Fruit fly (Drosophila melanogaster) whole organism, embryonic: ENCODE data around the gene CG2247.
A peak's percentile ranks its signal among the peaks of the same experiment; 100 is the strongest.

Experiments
- Abd-B ChIP-seq: fragments of 200-800 bp; sonication (Bioruptor generic); optimal IDR thresholded peaks from 2 replicates; lab custom pipeline; 2018; ENCODE audit warnings: missing biosample characterization, mild to moderate bottlenecking, missing genetic modification characterization, moderate library complexity
- Aef1 ChIP-seq: fragments of 200-800 bp; sonication (Bioruptor generic); IDR thresholded peaks from 3 replicates; pipeline ENCODE4 v1.3.6; 2022; ENCODE audit warnings: missing biosample characterization, missing genetic modification characterization
- Bgb ChIP-seq: fragments of 200-800 bp; sonication (Bioruptor generic); IDR thresholded peaks from 2 replicates; pipeline ENCODE4 v1.3.6; 2022; ENCODE audit warnings: missing biosample characterization, missing genetic modification characterization; ENCODE audit not compliant: partially characterized antibody
- BtbVII ChIP-seq: fragments of 200-800 bp; sonication (Bioruptor generic); optimal IDR thresholded peaks from 3 replicates; lab custom pipeline; 2017; ENCODE audit warnings: missing biosample characterization, mild to moderate bottlenecking, missing genetic modification characterization
- CG12942 ChIP-seq: fragments of 200-800 bp; sonication (Bioruptor generic); optimal IDR thresholded peaks from 3 replicates; lab custom pipeline; 2016; ENCODE audit warnings: missing biosample characterization, missing genetic modification characterization
- CG1647 ChIP-seq: fragments of 200-800 bp; sonication (Bioruptor generic); optimal IDR thresholded peaks from 3 replicates; lab custom pipeline; 2016; ENCODE audit warnings: missing biosample characterization, missing genetic modification characterization
- CG17568 ChIP-seq: fragments of 200-800 bp; sonication (Bioruptor generic); optimal IDR thresholded peaks from 2 replicates; lab custom pipeline; 2018; ENCODE audit warnings: missing biosample characterization, mild to moderate bottlenecking, missing genetic modification characterization, moderate library complexity
- CG18262 ChIP-seq: fragments of 200-800 bp; optimal IDR thresholded peaks from 3 replicates; lab custom pipeline; 2019; ENCODE audit warnings: missing biosample characterization, mild to moderate bottlenecking, missing genetic modification characterization, moderate library complexity
- CG2120 ChIP-seq: fragments of 200-800 bp; sonication (Bioruptor generic); optimal IDR thresholded peaks from 3 replicates; lab custom pipeline; 2016; ENCODE audit warnings: missing biosample characterization, missing genetic modification characterization
- CG2199 ChIP-seq: fragments of 200-800 bp; sonication (Bioruptor generic); IDR thresholded peaks from 3 replicates; pipeline ENCODE4 v1.3.6; 2022; ENCODE audit warnings: missing biosample characterization, missing genetic modification characterization
- CG2678 ChIP-seq: fragments of 200-800 bp; sonication (Bioruptor generic); optimal IDR thresholded peaks from 3 replicates; lab custom pipeline; 2019; ENCODE audit warnings: missing biosample characterization, mild to moderate bottlenecking, missing genetic modification characterization, moderate library complexity
- CG30020 ChIP-seq: fragments of 200-800 bp; optimal IDR thresholded peaks from 2 replicates; lab custom pipeline; 2019; ENCODE audit warnings: missing biosample characterization, mild to moderate bottlenecking, missing genetic modification characterization, moderate library complexity
- CG31388 ChIP-seq: fragments of 200-800 bp; sonication (Bioruptor generic); optimal IDR thresholded peaks from 2 replicates; lab custom pipeline; 2016; ENCODE audit warnings: missing biosample characterization, missing genetic modification characterization
- CG34376 ChIP-seq: fragments of 200-800 bp; sonication (Bioruptor generic); optimal IDR thresholded peaks from 2 replicates; lab custom pipeline; 2018; ENCODE audit warnings: missing biosample characterization, mild to moderate bottlenecking, missing genetic modification characterization
- CG3995 ChIP-seq: fragments of 200-800 bp; sonication (Bioruptor generic); optimal IDR thresholded peaks from 3 replicates; lab custom pipeline; 2016; ENCODE audit warnings: missing biosample characterization, missing genetic modification characterization
- CG4282 ChIP-seq: fragments of 200-800 bp; sonication (Bioruptor generic); optimal IDR thresholded peaks from 2 replicates; lab custom pipeline; 2016; ENCODE audit warnings: missing biosample characterization, missing genetic modification characterization
- CG4707 ChIP-seq: fragments of 200-800 bp; sonication (Bioruptor generic); optimal IDR thresholded peaks from 2 replicates; lab custom pipeline; 2018; ENCODE audit warnings: missing biosample characterization, mild to moderate bottlenecking, missing genetic modification characterization, moderate library complexity
- CG8290 ChIP-seq, 3 experiments: fragments of 200-800 bp; sonication (Bioruptor generic); optimal IDR thresholded peaks; 2 replicates each; lab custom pipeline; 2016 to 2019; ENCODE audit warnings: missing biosample characterization in 3 of 3, missing genetic modification characterization in 3 of 3, mild to moderate bottlenecking in 2 of 3, moderate library complexity in 1 of 3
- CG8478 ChIP-seq: fragments of >200 bp; optimal IDR thresholded peaks from 2 replicates; lab custom pipeline; 2018
- D19B ChIP-seq: fragments of 200-800 bp; sonication (Bioruptor generic); optimal IDR thresholded peaks from 2 replicates; lab custom pipeline; 2017; ENCODE audit warnings: missing biosample characterization, mild to moderate bottlenecking, missing genetic modification characterization
- Dref ChIP-seq: fragments of 200-800 bp; sonication (Bioruptor generic); IDR thresholded peaks from 2 replicates; pipeline ENCODE4 v1.3.6; 2022; ENCODE audit warnings: missing biosample characterization, missing genetic modification characterization
- E2f1 ChIP-seq: fragments of 200-800 bp; sonication (Bioruptor generic); IDR thresholded peaks from 2 replicates; pipeline ENCODE4 v1.3.6; 2022; ENCODE audit warnings: missing biosample characterization, missing genetic modification characterization
- ERR ChIP-seq: fragments of 200-800 bp; sonication (Bioruptor generic); optimal IDR thresholded peaks from 2 replicates; lab custom pipeline; 2016; ENCODE audit warnings: missing biosample characterization, missing genetic modification characterization
- Elba2 ChIP-seq: fragments of 200-800 bp; sonication (Bioruptor generic); optimal IDR thresholded peaks from 3 replicates; lab custom pipeline; 2016; ENCODE audit warnings: missing biosample characterization, missing genetic modification characterization
- Lpt ChIP-seq: fragments of >200 bp; optimal IDR thresholded peaks from 2 replicates; lab custom pipeline; 2018; ENCODE audit warnings: missing biosample characterization, missing genetic modification characterization
- MBD-R2 ChIP-seq: fragments of 200-800 bp; sonication (Bioruptor generic); IDR thresholded peaks from 2 replicates; pipeline ENCODE4 v1.3.6; 2022; ENCODE audit warnings: missing biosample characterization, missing genetic modification characterization
- MESR4 ChIP-seq: fragments of 200-800 bp; sonication (Bioruptor generic); optimal IDR thresholded peaks from 2 replicates; lab custom pipeline; 2018; ENCODE audit warnings: missing biosample characterization, mild to moderate bottlenecking, missing genetic modification characterization, moderate library complexity
- Mad ChIP-seq: fragments of 200-800 bp; sonication (Bioruptor generic); optimal IDR thresholded peaks from 2 replicates; lab custom pipeline; 2016; ENCODE audit warnings: missing biosample characterization, missing genetic modification characterization
- Oaz ChIP-seq: fragments of 200-800 bp; sonication (Bioruptor generic); IDR thresholded peaks from 2 replicates; pipeline ENCODE4 v1.3.6; 2022; ENCODE audit warnings: missing biosample characterization, missing genetic modification characterization
- Rfx ChIP-seq: fragments of 200-800 bp; sonication (Bioruptor generic); IDR thresholded peaks from 2 replicates; pipeline ENCODE4 v1.3.6; 2022; ENCODE audit warnings: missing biosample characterization, missing genetic modification characterization
- Sox100B ChIP-seq: fragments of 200-800 bp; sonication (Bioruptor generic); optimal IDR thresholded peaks from 3 replicates; lab custom pipeline; 2018; ENCODE audit warnings: missing biosample characterization, mild to moderate bottlenecking, missing genetic modification characterization
- ara ChIP-seq: fragments of 200-800 bp; sonication (Bioruptor generic); IDR thresholded peaks from 2 replicates; pipeline ENCODE4 v1.3.6; 2022; ENCODE audit warnings: missing biosample characterization, missing genetic modification characterization
- br ChIP-seq: fragments of >200 bp; optimal IDR thresholded peaks from 2 replicates; lab custom pipeline; 2017
- corto ChIP-seq: fragments of 200-800 bp; sonication (Bioruptor generic); optimal IDR thresholded peaks from 2 replicates; lab custom pipeline; 2016; ENCODE audit warnings: missing biosample characterization, mild to moderate bottlenecking, missing genetic modification characterization, moderate library complexity
- eve ChIP-seq, 2 experiments: fragments of >200 bp; optimal IDR thresholded peaks; 2 replicates each; lab custom pipeline; 2017; ENCODE audit warnings: missing biosample characterization in 2 of 2, missing genetic modification characterization in 2 of 2
- h ChIP-seq: fragments of >200 bp; optimal IDR thresholded peaks from 2 replicates; lab custom pipeline; 2017
- hb ChIP-seq: fragments of 200-800 bp; sonication (Bioruptor generic); IDR thresholded peaks from 3 replicates; pipeline ENCODE4 v1.3.6; 2022; ENCODE audit warnings: missing biosample characterization, missing genetic modification characterization; ENCODE audit not compliant: partially characterized antibody
- knrl ChIP-seq: fragments of 200-800 bp; sonication (Bioruptor generic); IDR thresholded peaks from 3 replicates; pipeline ENCODE4 v1.3.6; 2022; ENCODE audit warnings: missing biosample characterization, missing genetic modification characterization; ENCODE audit not compliant: partially characterized antibody
- mam ChIP-seq: fragments of 200-800 bp; sonication (Bioruptor generic); optimal IDR thresholded peaks from 3 replicates; lab custom pipeline; 2016; ENCODE audit warnings: missing biosample characterization, missing genetic modification characterization
- nerfin-2 ChIP-seq: fragments of 200-800 bp; sonication (Bioruptor generic); IDR thresholded peaks from 2 replicates; pipeline ENCODE4 v1.3.6; 2022; ENCODE audit warnings: missing biosample characterization, missing genetic modification characterization; ENCODE audit not compliant: partially characterized antibody
- nom ChIP-seq: fragments of 200-800 bp; sonication (Bioruptor generic); optimal IDR thresholded peaks from 2 replicates; lab custom pipeline; 2017; ENCODE audit warnings: missing biosample characterization, missing genetic modification characterization, mild to moderate bottlenecking, moderate library complexity, missing genetic modification reagents
- onecut ChIP-seq: fragments of 200-800 bp; sonication (Bioruptor generic); IDR thresholded peaks from 2 replicates; pipeline ENCODE4 v1.3.6; 2022; ENCODE audit warnings: missing biosample characterization, missing genetic modification characterization
- row ChIP-seq: fragments of 200-800 bp; sonication (Bioruptor generic); IDR thresholded peaks from 3 replicates; pipeline ENCODE4 v1.3.6; 2022; ENCODE audit warnings: missing biosample characterization, missing genetic modification characterization
- run ChIP-seq: fragments of 200-800 bp; sonication (Bioruptor generic); optimal IDR thresholded peaks from 3 replicates; lab custom pipeline; 2018; ENCODE audit warnings: missing biosample characterization, mild to moderate bottlenecking, missing genetic modification characterization
- sens ChIP-seq: fragments of 200-800 bp; sonication (Bioruptor generic); peaks from one replicate; lab custom pipeline; 2016; ENCODE audit warnings: missing biosample characterization, missing genetic modification characterization
- seq ChIP-seq: fragments of 200-800 bp; sonication (Bioruptor generic); IDR thresholded peaks from 2 replicates; pipeline ENCODE4 v1.3.6; 2022; ENCODE audit warnings: missing biosample characterization, missing genetic modification characterization
- sisA ChIP-seq: fragments of 200-800 bp; sonication (Bioruptor generic); IDR thresholded peaks from 2 replicates; pipeline ENCODE4 v1.3.6; 2022; ENCODE audit warnings: missing biosample characterization, missing genetic modification characterization
- sna ChIP-seq: fragments of 200-800 bp; sonication (Bioruptor generic); IDR thresholded peaks from 2 replicates; pipeline ENCODE4 v1.3.6; 2022; ENCODE audit warnings: missing biosample characterization, missing genetic modification characterization; ENCODE audit not compliant: partially characterized antibody
- twi ChIP-seq: fragments of 200-800 bp; optimal IDR thresholded peaks from 2 replicates; lab custom pipeline; 2019; ENCODE audit warnings: missing biosample characterization, mild to moderate bottlenecking, missing genetic modification characterization, moderate library complexity
- unpg ChIP-seq: fragments of 200-800 bp; sonication (Bioruptor generic); optimal IDR thresholded peaks from 3 replicates; lab custom pipeline; 2018; ENCODE audit warnings: missing biosample characterization, mild to moderate bottlenecking, missing genetic modification characterization, moderate library complexity
- vvl ChIP-seq: fragments of 200-800 bp; sonication (Bioruptor generic); IDR thresholded peaks from 2 replicates; pipeline ENCODE4 v1.3.6; 2022; ENCODE audit warnings: missing biosample characterization, missing genetic modification characterization

Gene CG2247

DNA sequence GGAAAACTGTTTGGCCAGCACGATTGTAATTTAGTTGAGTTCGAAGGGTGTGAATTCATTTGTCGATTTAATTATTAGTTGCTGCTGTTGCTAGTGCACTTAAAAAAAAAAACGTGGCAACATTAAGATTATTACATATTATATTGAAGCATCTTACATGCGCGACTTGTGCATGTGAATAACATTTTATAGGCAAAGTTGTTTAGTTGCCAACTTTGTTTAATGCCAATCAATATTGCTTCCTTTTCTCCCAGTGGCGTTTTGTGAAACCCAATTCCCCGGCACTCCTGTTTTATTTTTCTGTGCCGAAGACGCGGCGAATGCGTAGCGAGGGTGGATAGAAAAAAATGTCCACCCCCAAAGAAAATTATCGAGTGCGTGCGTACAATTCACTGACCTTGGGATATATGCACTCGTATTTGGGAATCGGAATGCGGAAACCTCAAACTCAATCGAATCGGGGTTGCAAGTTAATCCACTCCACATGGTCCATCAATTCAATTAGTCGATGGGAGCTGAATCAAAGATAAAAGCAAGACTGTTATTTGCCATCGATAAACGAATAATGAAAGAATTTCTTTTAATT, 17.6 kb upstream of the CG2247 start (continued):
- no peak for TF ChIP-seq corto (GFP tag; lab: Kevin White, UChicago)
- peak; percentile 33 for TF ChIP-seq CG31388
- no peak for TF ChIP-seq MBD-R2 (GFP tag; lab: Robert Waterston, UW)
- TF ChIP-seq CG34376 (GFP tag; lab: Kevin White, UChicago) = no peak
- no peak for TF ChIP-seq hb (GFP tag; lab: Robert Waterston, UW)
- no peak for TF ChIP-seq CG30020 (tag; lab: Kevin White, UChicago)
- peak; percentile 50 for TF ChIP-seq E2f1 (GFP tag; lab: Robert Waterston, UW)
- TF ChIP-seq BtbVII (GFP tag; lab: Kevin White, UChicago) = no peak
- TF ChIP-seq mam (GFP tag; lab: Kevin White, UChicago) = peak; percentile 13
- TF ChIP-seq Abd-B (GFP tag; lab: Kevin White, UChicago) = peak; percentile 33
- TF ChIP-seq knrl (GFP tag; lab: Robert Waterston, UW) = no peak
- TF ChIP-seq sens (GFP tag; lab: Kevin White, UChicago) = peak; percentile 94
- no peak for TF ChIP-seq nerfin-2
- TF ChIP-seq ara (GFP tag; lab: Robert Waterston, UW) = peak; percentile 45
- TF ChIP-seq onecut (GFP tag; lab: Robert Waterston, UW) = peak; percentile 58
- 0 out of 3 replicates have a peak, but pooled peaks have one; percentile 43 for TF ChIP-seq CG2199
- no peak for TF ChIP-seq Elba2
- TF ChIP-seq vvl (GFP tag; lab: Robert Waterston, UW) = peak; percentile 75
- TF ChIP-seq twi (tag; lab: Kevin White, UChicago) = no peak
- peak; percentile 34; the same call in 1 of the 2 replicates for TF ChIP-seq Rfx (GFP tag; lab: Robert Waterston, UW)
- peak in 1 of 2 experiments; percentile 80 for TF ChIP-seq eve (GFP tag; optimal IDR thresholded peaks at IDR 0.05; lab: Kevin White, UChicago)
- peak; percentile 77 for TF ChIP-seq row
- no peak for TF ChIP-seq Aef1 (GFP tag; lab: Robert Waterston, UW)
- no peak for TF ChIP-seq ERR (GFP tag; lab: Kevin White, UChicago)
- TF ChIP-seq unpg = peak; percentile 68
- no peak for TF ChIP-seq br (lab: Kevin White, UChicago)
- peak; percentile 43 for TF ChIP-seq Sox100B (GFP tag; lab: Kevin White, UChicago)
- peak; percentile 24 for TF ChIP-seq CG8290 (GFP tag; optimal IDR thresholded peaks at IDR 0.05; lab: Kevin White, UChicago)
- peak in 1 of 2 experiments; percentile 39 for TF ChIP-seq CG8290 (tag; optimal IDR thresholded peaks at IDR 0.05; lab: Kevin White, UChicago)
- no peak for TF ChIP-seq CG8478 (lab: Kevin White, UChicago)
- TF ChIP-seq Dref (GFP tag; lab: Robert Waterston, UW) = no peak
- peak; percentile 19 for TF ChIP-seq CG2120 (GFP tag; lab: Kevin White, UChicago)
- no peak for TF ChIP-seq h (lab: Kevin White, UChicago)
- TF ChIP-seq CG4707 = peak; percentile 4
- TF ChIP-seq D19B (GFP tag; lab: Kevin White, UChicago) = no peak
- TF ChIP-seq CG17568 (GFP tag; lab: Kevin White, UChicago) = no peak
- TF ChIP-seq CG18262 (tag; lab: Kevin White, UChicago) = peak; percentile 64
- TF ChIP-seq Mad (GFP tag; lab: Kevin White, UChicago) = peak; percentile 29
- TF ChIP-seq sna (GFP tag; lab: Robert Waterston, UW) = no peak
- TF ChIP-seq CG4282 = no peak
- TF ChIP-seq run (tag; lab: Kevin White, UChicago) = no peak
- TF ChIP-seq seq (GFP tag; lab: Robert Waterston, UW) = no peak
- peak; percentile 5 for TF ChIP-seq CG12942 (GFP tag; lab: Kevin White, UChicago)
- no peak for TF ChIP-seq Lpt (GFP tag; lab: Kevin White, UChicago)
- TF ChIP-seq Bgb (GFP tag; lab: Robert Waterston, UW) = no peak
- TF ChIP-seq sisA (GFP tag; lab: Robert Waterston, UW) = peak; percentile 62
- TF ChIP-seq nom = no peak
- TF ChIP-seq CG3995 (GFP tag; lab: Kevin White, UChicago) = no peak
- peak; percentile 29 for TF ChIP-seq CG1647
- TF ChIP-seq MESR4 (GFP tag; lab: Kevin White, UChicago) = no peak
- TF ChIP-seq CG2678 = peak; percentile 60
- no peak for TF ChIP-seq Oaz
